Fruit fly (Drosophila melanogaster): Measurements from ENCODE around the gene Arf1.
A peak's percentile ranks its signal among the peaks of the same experiment; 100 is the strongest.

Gene Arf1

DNA sequence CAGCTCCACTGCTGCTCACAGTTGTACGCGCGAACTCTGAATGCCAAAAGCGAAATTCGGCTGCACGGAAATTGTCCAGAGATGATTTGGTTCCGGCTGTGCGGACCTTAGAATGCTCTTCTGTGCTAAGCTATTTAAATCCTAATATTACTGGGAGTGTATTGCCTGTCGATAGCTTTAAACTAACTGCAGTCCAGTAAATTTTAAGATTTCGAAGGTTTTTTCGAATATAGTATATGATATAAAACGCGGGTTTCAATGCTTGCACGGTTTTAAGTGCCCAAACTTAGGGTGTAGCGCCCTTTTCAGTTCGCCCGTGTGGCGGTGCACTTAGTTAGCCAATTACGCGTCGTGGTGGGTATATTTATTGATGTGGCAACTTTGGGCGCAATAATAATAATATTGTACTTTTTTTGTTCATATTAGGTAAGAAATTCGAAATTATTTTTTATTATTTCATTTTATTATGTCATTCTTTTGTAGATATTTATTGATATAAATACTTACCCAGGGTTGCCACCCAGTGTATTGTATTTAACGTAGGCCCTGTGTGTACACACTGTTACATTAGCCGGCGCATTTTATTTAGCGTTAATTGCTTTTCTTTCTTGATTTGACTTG is 6.8 kb upstream of the Arf1 start, which contains the start of the genes Chro and Ssl1 (continued):
- TF ChIP-seq CG2889 (GFP tag; IDR thresholded peaks at IDR 0.05) (peak; percentile 100), p53 (GFP tag; optimal IDR thresholded peaks at IDR 0.05) (peak; percentile 99), CG7556 (GFP tag; optimal IDR thresholded peaks at IDR 0.05) (peak; percentile 100), gcm2 (GFP tag; optimal IDR thresholded peaks at IDR 0.05) (peak; percentile 100), CG4617 (GFP tag; optimal IDR thresholded peaks at IDR 0.05; ENCODE audit: borderline replicate concordance) (peak; percentile 100), CG16779 (GFP tag; IDR thresholded peaks at IDR 0.05) (peak; percentile 99), Ravus (GFP tag; IDR thresholded peaks at IDR 0.05) (peak; percentile 99), CG4820 (GFP tag; optimal IDR thresholded peaks at IDR 0.05) (peak; percentile 99), CG15514 (GFP tag; optimal IDR thresholded peaks at IDR 0.05) (peak; percentile 96), CG33213 (GFP tag; optimal IDR thresholded peaks at IDR 0.05) (peak; percentile 100), prd (optimal IDR thresholded peaks at IDR 0.05) (no peak), prd (GFP tag; IDR thresholded peaks at IDR 0.05) (peak; percentile 100), mam (GFP tag; optimal IDR thresholded peaks at IDR 0.05) (peak; percentile 100), trh (GFP tag; optimal IDR thresholded peaks at IDR 0.05) (peak; percentile 99), Mad (GFP tag; optimal IDR thresholded peaks at IDR 0.05) (peak; percentile 100), wdn (GFP tag; IDR thresholded peaks at IDR 0.05) (peak; percentile 99), eyg (GFP tag; optimal IDR thresholded peaks at IDR 0.05) (peak; percentile 100), D19B (GFP tag; optimal IDR thresholded peaks at IDR 0.05) (peak; percentile 98), Nf-YC (tag; optimal IDR thresholded peaks at IDR 0.05) (peak; percentile 100), CG4282 (GFP tag; optimal IDR thresholded peaks at IDR 0.05) (peak; percentile 100), Sox100B (GFP tag; optimal IDR thresholded peaks at IDR 0.05) (peak; percentile 100), CG3407 (GFP tag; optimal IDR thresholded peaks at IDR 0.05) (peak; percentile 99), CG7271 (tag; optimal IDR thresholded peaks at IDR 0.05) (peak; percentile 99), CG10565 (GFP tag; optimal IDR thresholded peaks at IDR 0.05) (peak; percentile 100), YL-1 (GFP tag; optimal IDR thresholded peaks at IDR 0.05) (peak; percentile 99), lov (optimal IDR thresholded peaks at IDR 0.05) (no peak), lov (GFP tag; IDR thresholded peaks at IDR 0.05) (peak; percentile 100), Nf-YB (GFP tag; optimal IDR thresholded peaks at IDR 0.05) (peak; percentile 98), vfl (GFP tag; optimal IDR thresholded peaks at IDR 0.05) (peak; percentile 100), CG3995 (GFP tag; optimal IDR thresholded peaks at IDR 0.05) (peak; percentile 90), Hmr (GFP tag; optimal IDR thresholded peaks at IDR 0.05) (peak; percentile 100), CG3838 (GFP tag; optimal IDR thresholded peaks at IDR 0.05) (peak; percentile 99), fd64A (GFP tag; optimal IDR thresholded peaks at IDR 0.05) (peak; percentile 99), chif (GFP tag; optimal IDR thresholded peaks at IDR 0.05) (peak; percentile 100), bcd (GFP tag; optimal IDR thresholded peaks at IDR 0.05) (peak; percentile 100), usp (GFP tag; optimal IDR thresholded peaks at IDR 0.05) (no peak), luna (GFP tag; optimal IDR thresholded peaks at IDR 0.05) (peak; percentile 99), jigr1 (GFP tag; IDR thresholded peaks at IDR 0.05) (peak; percentile 100), sens (GFP tag) (peak; percentile 100), ken (GFP tag; IDR thresholded peaks at IDR 0.05) (peak; percentile 100), nerfin-1 (tag; optimal IDR thresholded peaks at IDR 0.05) (peak; percentile 99), vnd (GFP tag; IDR thresholded peaks at IDR 0.05; ENCODE audit: partially characterized antibody) (no peak), CG10321 (GFP tag; IDR thresholded peaks at IDR 0.05) (peak; percentile 90), cwo (GFP tag; optimal IDR thresholded peaks at IDR 0.05) (peak; percentile 99), Rx (GFP tag; IDR thresholded peaks at IDR 0.05) (peak; percentile 100), Elba2 (GFP tag; optimal IDR thresholded peaks at IDR 0.05) (peak; percentile 99), BEAF-32 (GFP tag; optimal IDR thresholded peaks at IDR 0.05) (peak; percentile 51), B-H1 (GFP tag; IDR thresholded peaks at IDR 0.05) (peak; percentile 100), CG16863 (GFP tag; optimal IDR thresholded peaks at IDR 0.05) (peak; percentile 100), CG11456 (GFP tag; IDR thresholded peaks at IDR 0.05) (peak; percentile 100), NFAT (GFP tag; IDR thresholded peaks at IDR 0.05) (peak; percentile 99)

All from whole organism, embryonic.